Worm (Caenorhabditis elegans) whole organism, mixed stage, embryonic: Measurements from ENCODE around the gene C50H2.13.

Experiments
- M03D4.4 ChIP-seq: sonication (generic microtip); optimal IDR thresholded peaks from 2 replicates; lab custom pipeline; 2017; ENCODE audit warnings: mild to moderate bottlenecking, missing genetic modification characterization, missing compliant biosample characterization
- bed-3 ChIP-seq: fragments of 200-800 bp; sonication (Bioruptor generic); optimal IDR thresholded peaks from 3 replicates; lab custom pipeline; 2018; ENCODE audit warnings: mild to moderate bottlenecking, missing genetic modification characterization, moderate library complexity, missing compliant biosample characterization
- blmp-1 ChIP-seq: fragments of 150-350 bp; optimal IDR thresholded peaks from 2 replicates; lab custom pipeline; 2014; ENCODE audit warnings: missing biosample characterization, missing genetic modification characterization
- ceh-39 ChIP-seq: fragments of 150-350 bp; optimal IDR thresholded peaks from 2 replicates; lab custom pipeline; 2014; ENCODE audit warnings: missing biosample characterization, missing genetic modification characterization
- ceh-83 ChIP-seq: fragments of 200-800 bp; sonication (Bioruptor generic); optimal IDR thresholded peaks from 2 replicates; lab custom pipeline; 2018; ENCODE audit warnings: mild to moderate bottlenecking, missing genetic modification characterization, missing compliant biosample characterization
- ces-1 ChIP-seq: fragments of 150-350 bp; optimal IDR thresholded peaks from 2 replicates; lab custom pipeline; 2014; ENCODE audit warnings: missing biosample characterization, missing genetic modification reagents, missing genetic modification characterization
- cnd-1 ChIP-seq: fragments of 200-800 bp; sonication (Bioruptor generic); optimal IDR thresholded peaks from 2 replicates; lab custom pipeline; 2018; ENCODE audit warnings: mild to moderate bottlenecking, missing genetic modification characterization, missing compliant biosample characterization
- elt-1 ChIP-seq: sonication (generic microtip); optimal IDR thresholded peaks from 2 replicates; lab custom pipeline; 2017; ENCODE audit warnings: missing genetic modification characterization, mild to moderate bottlenecking, missing compliant biosample characterization, antibody characterized with exemption, moderate library complexity, borderline replicate concordance; ENCODE audit not compliant: insufficient read depth
- elt-3 ChIP-seq: fragments of 150-350 bp; optimal IDR thresholded peaks from 2 replicates; lab custom pipeline; 2014; ENCODE audit warnings: missing biosample characterization, missing genetic modification characterization
- flh-1 ChIP-seq: fragments of 200-800 bp; sonication (Bioruptor generic); optimal IDR thresholded peaks from 2 replicates; lab custom pipeline; 2018; ENCODE audit warnings: mild to moderate bottlenecking, missing genetic modification characterization, moderate library complexity, missing compliant biosample characterization
- hlh-1 ChIP-seq: fragments of 150-350 bp; optimal IDR thresholded peaks from 2 replicates; lab custom pipeline; 2014; ENCODE audit warnings: missing biosample characterization, missing genetic modification reagents, missing genetic modification characterization
- lin-13 ChIP-seq: fragments of 150-350 bp; optimal IDR thresholded peaks from 2 replicates; lab custom pipeline; 2014; ENCODE audit warnings: missing biosample characterization, missing genetic modification characterization
- lin-32 ChIP-seq: fragments of 200-800 bp; sonication (Bioruptor generic); optimal IDR thresholded peaks from 2 replicates; lab custom pipeline; 2018; ENCODE audit warnings: mild to moderate bottlenecking, missing genetic modification characterization, missing compliant biosample characterization
- lsy-2 ChIP-seq: fragments of 150-350 bp; optimal IDR thresholded peaks from 2 replicates; lab custom pipeline; 2014; ENCODE audit warnings: missing biosample characterization, missing genetic modification characterization
- mab-5 ChIP-seq: fragments of 150-350 bp; optimal IDR thresholded peaks from 2 replicates; lab custom pipeline; 2014; ENCODE audit warnings: missing biosample characterization, missing genetic modification characterization
- mep-1 ChIP-seq: fragments of 150-350 bp; optimal IDR thresholded peaks from 2 replicates; lab custom pipeline; 2017; ENCODE audit warnings: missing biosample characterization, missing genetic modification reagents, missing genetic modification characterization, inconsistent platforms
- mls-2 ChIP-seq: sonication (generic microtip); optimal IDR thresholded peaks from 2 replicates; lab custom pipeline; 2016; ENCODE audit warnings: mild to moderate bottlenecking, missing genetic modification characterization, moderate library complexity, missing compliant biosample characterization
- nhr-12 ChIP-seq: fragments of 150-350 bp; optimal IDR thresholded peaks from 2 replicates; lab custom pipeline; 2014; ENCODE audit warnings: missing biosample characterization, missing genetic modification characterization
- nhr-2 ChIP-seq: fragments of 150-350 bp; optimal IDR thresholded peaks from 2 replicates; lab custom pipeline; 2014; ENCODE audit warnings: missing biosample characterization, missing genetic modification characterization
- nhr-237 ChIP-seq: fragments of 150-350 bp; optimal IDR thresholded peaks from 2 replicates; lab custom pipeline; 2014; ENCODE audit warnings: missing biosample characterization, missing genetic modification characterization
- nhr-28 ChIP-seq: fragments of 150-350 bp; optimal IDR thresholded peaks from 2 replicates; lab custom pipeline; 2014; ENCODE audit warnings: missing biosample characterization, missing genetic modification characterization
- nhr-76 ChIP-seq: sonication (generic microtip); optimal IDR thresholded peaks from 2 replicates; lab custom pipeline; 2017; ENCODE audit warnings: missing biosample characterization, missing genetic modification characterization
- pha-4 ChIP-seq: fragments of 150-350 bp; optimal IDR thresholded peaks from 2 replicates; lab custom pipeline; 2018; ENCODE audit warnings: missing biosample characterization, missing genetic modification reagents, missing genetic modification characterization
- sem-2 ChIP-seq: fragments of 200-800 bp; sonication (Bioruptor generic); optimal IDR thresholded peaks from 2 replicates; lab custom pipeline; 2018; ENCODE audit warnings: mild to moderate bottlenecking, missing genetic modification characterization, missing compliant biosample characterization
- snpc-4 ChIP-seq: fragments of 150-350 bp; optimal IDR thresholded peaks from 2 replicates; lab custom pipeline; 2014; ENCODE audit warnings: missing biosample characterization, missing genetic modification characterization
- sptf-1 ChIP-seq: sonication (generic microtip); optimal IDR thresholded peaks from 2 replicates; lab custom pipeline; 2017; ENCODE audit warnings: mild to moderate bottlenecking, missing genetic modification characterization, moderate library complexity, missing compliant biosample characterization
- tbx-8 ChIP-seq: fragments of 200-800 bp; sonication (Bioruptor generic); optimal IDR thresholded peaks from 2 replicates; lab custom pipeline; 2018; ENCODE audit warnings: mild to moderate bottlenecking, missing genetic modification characterization, moderate library complexity, missing compliant biosample characterization
- unc-120 ChIP-seq: sonication (generic microtip); optimal IDR thresholded peaks from 2 replicates; lab custom pipeline; 2017; ENCODE audit warnings: missing genetic modification characterization, missing compliant biosample characterization; ENCODE audit not compliant: poor library complexity, severe bottlenecking
- zip-8 ChIP-seq: fragments of 150-350 bp; optimal IDR thresholded peaks from 2 replicates; lab custom pipeline; 2014; ENCODE audit warnings: missing biosample characterization, missing genetic modification characterization
- ztf-11 ChIP-seq: fragments of 150-350 bp; optimal IDR thresholded peaks from 2 replicates; lab custom pipeline; 2014; ENCODE audit warnings: missing biosample characterization, missing genetic modification characterization

C50H2.13 gene

ce11 chrV:9927381-9927780 lies 1.0 kb downstream of the C50H2.13 start:
- TF ChIP-seq M03D4.4 (tag; lab: Kevin White, UChicago) (no peak), flh-1 (no peak), elt-3 (tag; lab: Kevin White, UChicago) (no peak), lin-32 (GFP tag; lab: Kevin White, UChicago) (no peak), nhr-237 (tag; lab: Kevin White, UChicago) (no peak), ceh-83 (GFP tag; lab: Kevin White, UChicago) (no peak), nhr-28 (tag; lab: Kevin White, UChicago) (no peak), snpc-4 (tag; lab: Kevin White, UChicago) (no peak), nhr-12 (tag; lab: Kevin White, UChicago) (no peak), pha-4 (no peak), bed-3 (no peak), ceh-39 (no peak), blmp-1 (tag; lab: Kevin White, UChicago) (no peak)

ce11 chrV:9927954-9928353 lies 1.6 kb downstream of the C50H2.13 start:
- TF ChIP-seq flh-1 (no peak), nhr-237 (tag; lab: Kevin White, UChicago) (no peak), sem-2 (GFP tag; lab: Kevin White, UChicago) (no peak), lin-13 (tag; lab: Kevin White, UChicago) (no peak), mls-2 (tag; lab: Kevin White, UChicago) (no peak), M03D4.4 (tag; lab: Kevin White, UChicago) (no peak), ces-1 (GFP tag; lab: Kevin White, UChicago) (no peak), zip-8 (tag; lab: Kevin White, UChicago) (no peak), sptf-1 (no peak), tbx-8 (GFP tag; lab: Kevin White, UChicago) (no peak), pha-4 (no peak), lsy-2 (tag; lab: Kevin White, UChicago) (no peak), unc-120 (no peak), ceh-83 (GFP tag; lab: Kevin White, UChicago) (no peak), blmp-1 (tag; lab: Kevin White, UChicago) (no peak), nhr-2 (tag; lab: Kevin White, UChicago) (no peak)

DNA sequence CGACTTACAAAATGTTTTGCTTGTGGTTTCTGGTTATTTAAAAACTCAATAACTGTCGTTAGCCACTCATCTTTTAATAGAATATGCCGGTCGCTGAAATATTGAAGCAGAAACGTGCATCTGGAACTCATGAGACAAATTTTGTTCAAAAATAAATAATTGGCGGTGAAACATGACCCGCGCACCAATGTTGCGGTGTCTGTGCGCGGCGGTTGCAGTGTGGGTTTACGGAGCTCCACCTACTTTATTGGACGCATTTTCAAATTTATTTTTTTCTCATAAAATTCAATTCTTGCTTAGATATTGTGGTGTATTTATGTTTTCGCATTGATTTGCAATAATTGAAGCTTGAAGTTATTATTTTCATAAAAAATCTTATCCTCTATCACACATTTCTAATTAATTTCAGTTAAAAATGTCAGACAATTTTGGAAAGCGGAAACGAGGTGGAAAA lies 4.3 kb downstream of the C50H2.13 start, which contains the start of the genes rmh-2 and suds-3:
rmh-2 (minus strand) TSS at position 164 of the 454 bp plus-strand sequence.
suds-3 (plus strand) TSS at position 404 of the 454 bp plus-strand sequence.
- peak; percentile 21 for TF ChIP-seq lsy-2 (tag; lab: Kevin White, UChicago)
- TF ChIP-seq mls-2 (tag; lab: Kevin White, UChicago), result no peak
- no peak for TF ChIP-seq zip-8 (tag; lab: Kevin White, UChicago)
- no peak for TF ChIP-seq nhr-2 (tag; lab: Kevin White, UChicago)
- no peak for TF ChIP-seq ztf-11 (tag; lab: Kevin White, UChicago)
- no peak for TF ChIP-seq nhr-76
- peak; percentile 66 for TF ChIP-seq mep-1 (tag; lab: Kevin White, UChicago)
- no peak for TF ChIP-seq cnd-1
- TF ChIP-seq M03D4.4 (tag; lab: Kevin White, UChicago), result peak; percentile 13
- peak; percentile 0 for TF ChIP-seq sptf-1
- TF ChIP-seq nhr-237 (tag; lab: Kevin White, UChicago), result no peak

- TF ChIP-seq lsy-2 (tag; lab: Kevin White, UChicago) (no peak), cnd-1 (no peak), nhr-28 (tag; lab: Kevin White, UChicago) (no peak), unc-120 (no peak), ztf-11 (tag; lab: Kevin White, UChicago) (no peak), lin-32 (GFP tag; lab: Kevin White, UChicago) (no peak), nhr-2 (tag; lab: Kevin White, UChicago) (no peak), nhr-12 (tag; lab: Kevin White, UChicago) (no peak), sptf-1 (no peak)
Observed at ce11 chrV:9937435-9937834, 11.1 kb downstream of the C50H2.13 start, which contains the start of gene srj-33. Gene srj-33, minus strand, starts transcription at chrV:9937535.

ce11 chrV:9943039-9943438 lies 16.7 kb downstream of the C50H2.13 start, which contains the start of gene fipr-12:
Gene fipr-12, plus strand, starts transcription at chrV:9943339.
- TF ChIP-seq nhr-237 (tag; lab: Kevin White, UChicago), result no peak

ce11 chrV:9944093-9944492 lies 17.8 kb downstream of the C50H2.13 start, which contains the start of gene sre-28:
Gene sre-28, plus strand, starts transcription at chrV:9944393.
- TF ChIP-seq mab-5 (tag; lab: Kevin White, UChicago) (no peak), ztf-11 (tag; lab: Kevin White, UChicago) (no peak), tbx-8 (GFP tag; lab: Kevin White, UChicago) (no peak), zip-8 (tag; lab: Kevin White, UChicago) (no peak), elt-1 (tag; lab: Kevin White, UChicago) (no peak), hlh-1 (tag; lab: Kevin White, UChicago) (no peak), cnd-1 (no peak)
- TF ChIP-seq, all 35 proteins: peak for 0
